Worm (Caenorhabditis elegans): Measurements from ENCODE around the gene F26C11.3.
A peak's percentile ranks its signal among the peaks of the same experiment; 100 is the strongest.

F26C11.3 gene

DNA sequence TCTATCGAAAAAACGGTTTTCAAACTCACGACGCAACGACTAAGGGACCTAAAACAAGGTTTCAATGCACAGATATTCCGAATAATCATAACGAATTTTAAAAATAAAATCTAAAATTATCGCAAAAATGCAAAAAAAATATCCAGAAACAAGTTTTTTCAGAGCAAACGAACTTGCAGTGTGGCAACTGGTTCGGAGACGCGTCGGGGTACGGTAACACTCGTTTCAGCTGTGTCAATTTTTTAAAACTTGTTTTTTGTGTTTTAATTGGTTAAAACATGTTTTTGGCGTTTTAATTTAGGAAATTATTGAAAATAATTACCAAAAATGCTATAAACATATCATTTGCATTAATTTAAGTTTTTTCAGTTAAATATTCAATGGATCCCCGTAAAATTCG is 22.5 kb downstream of the F26C11.3 start, which contains the start of gene C08H9.16 (continued):
- no peak for TF ChIP-seq rec-8 (tag; optimal IDR thresholded peaks at IDR 0.05)
- TF ChIP-seq akir-1 (GFP tag; optimal IDR thresholded peaks at IDR 0.05): no peak
- TF ChIP-seq let-526 (GFP tag; IDR thresholded peaks at IDR 0.05): no peak
- TF ChIP-seq D2030.7 (GFP tag; IDR thresholded peaks at IDR 0.05): no peak
- no peak for TF ChIP-seq somi-1 (GFP tag; optimal IDR thresholded peaks at IDR 0.05)
- no peak for TF ChIP-seq sdz-38 (tag; optimal IDR thresholded peaks at IDR 0.05)
- TF ChIP-seq hsf-1 (GFP tag; IDR thresholded peaks at IDR 0.05): no peak
- TF ChIP-seq snpc-4 (GFP tag; optimal IDR thresholded peaks at IDR 0.05): no peak
- TF ChIP-seq snpc-4 (tag; optimal IDR thresholded peaks at IDR 0.05): no peak
- TF ChIP-seq lin-26 (GFP tag; IDR thresholded peaks at IDR 0.05): no peak
- no peak for TF ChIP-seq F55B11.4 (tag; optimal IDR thresholded peaks at IDR 0.05; ENCODE audit: borderline replicate concordance, insufficient read depth)
- no peak for TF ChIP-seq F10E7.11 (tag; optimal IDR thresholded peaks at IDR 0.05)
- TF ChIP-seq nhr-90 (tag; optimal IDR thresholded peaks at IDR 0.05): no peak
- no peak for TF ChIP-seq chd-7 (tag; optimal IDR thresholded peaks at IDR 0.05)
- no peak for TF ChIP-seq ceh-40 (GFP tag; IDR thresholded peaks at IDR 0.05)
- no peak for TF ChIP-seq ekl-4 (GFP tag; IDR thresholded peaks at IDR 0.05)
- no peak for TF ChIP-seq zim-3 (tag; optimal IDR thresholded peaks at IDR 0.05)
- no peak for TF ChIP-seq ccch-3 (GFP tag; optimal IDR thresholded peaks at IDR 0.05)
- no peak for TF ChIP-seq ztf-26 (tag; optimal IDR thresholded peaks at IDR 0.05)
- TF ChIP-seq unc-62 (GFP tag; optimal IDR thresholded peaks at IDR 0.05): no peak
- TF ChIP-seq nhr-120 (GFP tag; IDR thresholded peaks at IDR 0.05): no peak
- TF ChIP-seq F23B12.7 (tag; optimal IDR thresholded peaks at IDR 0.05; ENCODE audit: insufficient read depth): no peak
- peak; percentile 8 for TF ChIP-seq xnd-1 (tag; optimal IDR thresholded peaks at IDR 0.05)
- TF ChIP-seq ztf-3 (GFP tag; optimal IDR thresholded peaks at IDR 0.05): no peak
- no peak for TF ChIP-seq atf-7 (tag; optimal IDR thresholded peaks at IDR 0.05)
- TF ChIP-seq F57C9.4 (tag; optimal IDR thresholded peaks at IDR 0.05): no peak
- no peak for TF ChIP-seq madf-8 (GFP tag; conservative IDR thresholded peaks at IDR 0.05)
- TF ChIP-seq rpc-1 (optimal IDR thresholded peaks at IDR 0.05): no peak
- no peak for TF ChIP-seq rpc-1 (tag; optimal IDR thresholded peaks at IDR 0.05)
- no peak for TF ChIP-seq Y95B8A.8 (GFP tag; IDR thresholded peaks at IDR 0.05)
- TF ChIP-seq K12H6.12 (tag; optimal IDR thresholded peaks at IDR 0.05): no peak
- TF ChIP-seq snpc-1.1 (tag; optimal IDR thresholded peaks at IDR 0.05; ENCODE audit: insufficient read depth): no peak
- TF ChIP-seq F49E8.2 (tag; optimal IDR thresholded peaks at IDR 0.05; ENCODE audit: insufficient read depth): no peak

DNA sequence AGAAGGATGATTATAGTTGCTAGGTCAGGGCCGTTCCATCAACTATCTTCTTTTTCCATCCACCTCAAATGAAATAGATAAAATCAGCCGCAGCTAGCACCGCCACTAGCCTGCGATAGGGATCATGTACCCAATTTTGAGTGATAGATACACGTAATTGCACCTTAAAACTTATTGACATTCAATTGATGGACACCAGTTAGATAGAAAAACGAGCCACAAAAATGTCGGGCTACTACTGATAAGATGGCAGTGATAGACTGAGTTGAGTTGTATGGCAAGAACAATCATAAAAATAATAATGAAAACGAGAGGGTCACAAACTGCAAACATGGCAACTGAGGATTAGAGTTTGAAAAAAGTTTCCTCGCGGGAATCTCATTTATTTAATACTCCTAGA is 23.1 kb downstream of the F26C11.3 start:
- TF ChIP-seq D2030.7 (GFP tag; IDR thresholded peaks at IDR 0.05) (no peak), lin-26 (GFP tag; IDR thresholded peaks at IDR 0.05) (peak; percentile 68; the same call in 1 of the 2 replicates), dox-1 (GFP tag; IDR thresholded peaks at IDR 0.05) (peak; percentile 38; the same call in 1 of the 2 replicates), ztf-22 (GFP tag; optimal IDR thresholded peaks at IDR 0.05) (peak; percentile 55), tbp1 (GFP tag; optimal IDR thresholded peaks at IDR 0.05) (peak; percentile 4), nhr-80 (tag; optimal IDR thresholded peaks at IDR 0.05) (peak; percentile 97), unc-62 (GFP tag; optimal IDR thresholded peaks at IDR 0.05) (peak; percentile 34), atf-7 (tag; optimal IDR thresholded peaks at IDR 0.05) (peak; percentile 26), egl-44 (GFP tag; IDR thresholded peaks at IDR 0.05) (peak; percentile 15; the same call in 1 of the 2 replicates), let-607 (tag; optimal IDR thresholded peaks at IDR 0.05) (peak; percentile 96 to 97), pbrm-1 (GFP tag; IDR thresholded peaks at IDR 0.05) (no peak), cebp-2 (GFP tag; IDR thresholded peaks at IDR 0.05) (no peak), ets-4 (GFP tag; optimal IDR thresholded peaks at IDR 0.05) (peak; percentile 71), snpc-4 (GFP tag; optimal IDR thresholded peaks at IDR 0.05) (no peak), snpc-4 (tag; optimal IDR thresholded peaks at IDR 0.05) (peak in 1 of 4 experiments; percentile 29), nfyb-1 (GFP tag; IDR thresholded peaks at IDR 0.05) (peak; percentile 21; the same call in 1 of the 2 replicates), madf-6 (GFP tag; IDR thresholded peaks at IDR 0.05) (peak; percentile 33; the same call in 1 of the 2 replicates), ekl-4 (GFP tag; IDR thresholded peaks at IDR 0.05) (peak; percentile 13; the same call in 1 of the 2 replicates), C17E4.6 (GFP tag; IDR thresholded peaks at IDR 0.05) (no peak), nhr-27 (tag; optimal IDR thresholded peaks at IDR 0.05) (no peak), nhr-90 (tag; optimal IDR thresholded peaks at IDR 0.05) (peak; percentile 6), ceh-91 (GFP tag; IDR thresholded peaks at IDR 0.05) (no peak), lin-54 (GFP tag; optimal IDR thresholded peaks at IDR 0.05) (peak; percentile 21)

Measured in whole organism, young adult.